Worm (Caenorhabditis elegans) whole organism, L2 larva: ENCODE results near the gene dcr-1.

Experiments used
- C34F6.9 ChIP-seq: fragments of 150-350 bp; optimal IDR thresholded peaks from 2 replicates; lab custom pipeline; 2014; ENCODE audit warnings: missing biosample characterization, missing genetic modification characterization
- F13H6.1 ChIP-seq: sonication (generic microtip); optimal IDR thresholded peaks from 2 replicates; lab custom pipeline; 2016; ENCODE audit warnings: missing genetic modification characterization, missing compliant biosample characterization
- Y55F3AM.14 ChIP-seq: fragments of 200-800 bp; sonication (Bioruptor generic); optimal IDR thresholded peaks from 2 replicates; lab custom pipeline; 2018; ENCODE audit warnings: mild to moderate bottlenecking, missing genetic modification characterization, missing compliant biosample characterization
- ZK546.5 ChIP-seq: sonication (generic microtip); optimal IDR thresholded peaks from 2 replicates; lab custom pipeline; 2017; ENCODE audit warnings: missing biosample characterization, missing genetic modification characterization
- alr-1 ChIP-seq: fragments of 150-350 bp; optimal IDR thresholded peaks from 2 replicates; lab custom pipeline; 2014; ENCODE audit warnings: missing biosample characterization, missing genetic modification characterization
- aly-2 ChIP-seq: fragments of 150-350 bp; optimal IDR thresholded peaks from 2 replicates; lab custom pipeline; 2014; ENCODE audit warnings: missing biosample characterization, missing genetic modification characterization
- ama-1 ChIP-seq: fragments of 150-350 bp; optimal IDR thresholded peaks from 2 replicates; lab custom pipeline; 2018; ENCODE audit warnings: inconsistent platforms
- blmp-1 ChIP-seq: sonication (generic microtip); optimal IDR thresholded peaks from 2 replicates; lab custom pipeline; 2017; ENCODE audit warnings: missing genetic modification characterization, mild to moderate bottlenecking, missing compliant biosample characterization, antibody characterized with exemption, moderate library complexity; ENCODE audit not compliant: insufficient read depth
- ceh-16 ChIP-seq: fragments of 150-350 bp; optimal IDR thresholded peaks from 2 replicates; lab custom pipeline; 2014; ENCODE audit warnings: missing biosample characterization, missing genetic modification characterization
- ceh-82 ChIP-seq: fragments of 150-350 bp; optimal IDR thresholded peaks from 2 replicates; lab custom pipeline; 2014; ENCODE audit warnings: missing biosample characterization, missing genetic modification characterization
- crh-2 ChIP-seq: sonication (generic microtip); optimal IDR thresholded peaks from 2 replicates; lab custom pipeline; 2017; ENCODE audit warnings: missing biosample characterization, missing genetic modification characterization
- dmd-4 ChIP-seq: sonication (generic microtip); optimal IDR thresholded peaks from 2 replicates; lab custom pipeline; 2017; ENCODE audit warnings: missing biosample characterization, missing genetic modification characterization
- egl-27 ChIP-seq: sonication (generic microtip); optimal IDR thresholded peaks from 3 replicates; lab custom pipeline; 2017; ENCODE audit warnings: missing biosample characterization, missing genetic modification reagents, missing genetic modification characterization
- elt-1 ChIP-seq: fragments of 150-350 bp; optimal IDR thresholded peaks from 2 replicates; lab custom pipeline; 2014; ENCODE audit warnings: missing biosample characterization, missing genetic modification characterization
- elt-3 ChIP-seq: sonication (generic microtip); optimal IDR thresholded peaks from 2 replicates; lab custom pipeline; 2017; ENCODE audit warnings: missing biosample characterization, missing genetic modification characterization
- fos-1 ChIP-seq: fragments of 150-350 bp; optimal IDR thresholded peaks from 2 replicates; lab custom pipeline; 2014; ENCODE audit warnings: missing biosample characterization, missing genetic modification characterization
- gmeb-1 ChIP-seq: fragments of 150-350 bp; optimal IDR thresholded peaks from 2 replicates; lab custom pipeline; 2014; ENCODE audit warnings: missing biosample characterization, missing genetic modification characterization
- lin-11 ChIP-seq: fragments of 150-350 bp; sonication (generic microtip); optimal IDR thresholded peaks from 2 replicates; lab custom pipeline; 2014; ENCODE audit warnings: missing biosample characterization, missing genetic modification characterization, inconsistent platforms, mixed read lengths
- lin-13 ChIP-seq: fragments of 150-350 bp; optimal IDR thresholded peaks from 2 replicates; lab custom pipeline; 2014; ENCODE audit warnings: missing biosample characterization, missing genetic modification reagents, missing genetic modification characterization
- lin-39 ChIP-seq: fragments of 150-350 bp; optimal IDR thresholded peaks from 2 replicates; lab custom pipeline; 2014; ENCODE audit warnings: missing biosample characterization, missing genetic modification reagents, missing genetic modification characterization
- lsy-2 ChIP-seq, 2 experiments: fragments of 150-350 bp in 1 of 2; sonication (generic microtip) in 1 of 2; optimal IDR thresholded peaks; 2 replicates each; lab custom pipeline; 2014 to 2017; ENCODE audit warnings: missing biosample characterization in 2 of 2, missing genetic modification characterization in 2 of 2
- mab-5 ChIP-seq: fragments of 150-350 bp; optimal IDR thresholded peaks from 2 replicates; lab custom pipeline; 2014; ENCODE audit warnings: missing biosample characterization, missing genetic modification characterization
- mbf-1 ChIP-seq: sonication (generic microtip); optimal IDR thresholded peaks from 2 replicates; lab custom pipeline; 2017; ENCODE audit warnings: missing biosample characterization, missing genetic modification characterization
- mdl-1 ChIP-seq, 2 experiments: fragments of 150-350 bp in 1 of 2; sonication (generic microtip) in 1 of 2; optimal IDR thresholded peaks; 2 replicates each; lab custom pipeline; 2017; ENCODE audit warnings: missing biosample characterization in 2 of 2, missing genetic modification characterization in 2 of 2
- nhr-11 ChIP-seq: fragments of 150-350 bp; optimal IDR thresholded peaks from 2 replicates; lab custom pipeline; 2014; ENCODE audit warnings: missing biosample characterization, missing genetic modification characterization
- nhr-12 ChIP-seq: fragments of 150-350 bp; optimal IDR thresholded peaks from 2 replicates; lab custom pipeline; 2014; ENCODE audit warnings: missing biosample characterization, missing genetic modification characterization
- nhr-129 ChIP-seq: fragments of 150-350 bp; optimal IDR thresholded peaks from 2 replicates; lab custom pipeline; 2014; ENCODE audit warnings: missing biosample characterization, missing genetic modification characterization
- nhr-21 ChIP-seq: fragments of 150-350 bp; optimal IDR thresholded peaks from 2 replicates; lab custom pipeline; 2014; ENCODE audit warnings: missing biosample characterization, missing genetic modification characterization
- nhr-23 ChIP-seq: fragments of 150-350 bp; optimal IDR thresholded peaks from 2 replicates; lab custom pipeline; 2014; ENCODE audit warnings: missing biosample characterization, missing genetic modification reagents, missing genetic modification characterization
- nhr-237 ChIP-seq: fragments of 150-350 bp; optimal IDR thresholded peaks from 2 replicates; lab custom pipeline; 2014; ENCODE audit warnings: missing biosample characterization, missing genetic modification characterization
- nhr-25 ChIP-seq: fragments of 150-350 bp; sonication (generic microtip); optimal IDR thresholded peaks from 3 replicates; lab custom pipeline; 2014; ENCODE audit warnings: missing biosample characterization, missing genetic modification characterization
- nhr-6 ChIP-seq: fragments of 150-350 bp; optimal IDR thresholded peaks from 2 replicates; lab custom pipeline; 2014; ENCODE audit warnings: missing biosample characterization, missing genetic modification characterization
- nhr-77 ChIP-seq: fragments of 150-350 bp; optimal IDR thresholded peaks from 2 replicates; lab custom pipeline; 2014; ENCODE audit warnings: missing biosample characterization, missing genetic modification characterization
- peb-1 ChIP-seq: fragments of 150-350 bp; optimal IDR thresholded peaks from 2 replicates; lab custom pipeline; 2014; ENCODE audit warnings: missing biosample characterization, missing genetic modification characterization
- sem-4 ChIP-seq: fragments of 150-350 bp; optimal IDR thresholded peaks from 2 replicates; lab custom pipeline; 2014; ENCODE audit warnings: missing biosample characterization, missing genetic modification reagents, missing genetic modification characterization
- skn-1 ChIP-seq: sonication (generic microtip); optimal IDR thresholded peaks from 2 replicates; lab custom pipeline; 2017; ENCODE audit warnings: missing biosample characterization, missing genetic modification characterization
- sma-3 ChIP-seq: sonication (generic microtip); optimal IDR thresholded peaks from 2 replicates; lab custom pipeline; 2016; ENCODE audit warnings: missing genetic modification reagents, missing genetic modification characterization, missing compliant biosample characterization
- sma-9 ChIP-seq, 2 experiments: fragments of 150-350 bp in 1 of 2; sonication (generic microtip) in 1 of 2; optimal IDR thresholded peaks; 2 replicates each; lab custom pipeline; 2014 to 2016; ENCODE audit warnings: missing genetic modification characterization in 2 of 2, mild to moderate bottlenecking in 1 of 2, missing biosample characterization in 1 of 2, missing compliant biosample characterization in 1 of 2, missing genetic modification reagents in 1 of 2, moderate library complexity in 1 of 2
- snpc-4 ChIP-seq: fragments of 150-350 bp; optimal IDR thresholded peaks from 2 replicates; lab custom pipeline; 2014; ENCODE audit warnings: missing biosample characterization, missing genetic modification characterization
- unc-39 ChIP-seq: fragments of 150-350 bp; optimal IDR thresholded peaks from 2 replicates; lab custom pipeline; 2014; ENCODE audit warnings: missing biosample characterization, missing genetic modification characterization
- unc-55 ChIP-seq: fragments of 150-350 bp; sonication (generic microtip); optimal IDR thresholded peaks from 3 replicates; lab custom pipeline; 2014; ENCODE audit warnings: missing biosample characterization, missing genetic modification reagents, missing genetic modification characterization
- unc-62 ChIP-seq: fragments of 150-350 bp; optimal IDR thresholded peaks from 2 replicates; lab custom pipeline; 2014; ENCODE audit warnings: missing biosample characterization, missing genetic modification reagents, missing genetic modification characterization
- zag-1 ChIP-seq: fragments of 150-350 bp; optimal IDR thresholded peaks from 2 replicates; lab custom pipeline; 2014; ENCODE audit warnings: missing biosample characterization, missing genetic modification characterization
- ztf-1 ChIP-seq: fragments of 200-800 bp; sonication (Bioruptor generic); conservative IDR thresholded peaks from 2 replicates; pipeline ENCODE4 v1.3.6; 2022; ENCODE audit warnings: missing genetic modification characterization, missing compliant biosample characterization
- ztf-11 ChIP-seq: sonication (generic microtip); optimal IDR thresholded peaks from 2 replicates; lab custom pipeline; 2017; ENCODE audit warnings: missing biosample characterization, missing genetic modification characterization
- ztf-4 ChIP-seq: fragments of 150-350 bp; optimal IDR thresholded peaks from 2 replicates; lab custom pipeline; 2014; ENCODE audit warnings: missing biosample characterization, missing genetic modification characterization

The dcr-1 gene

ce11 chrIII:8109459-8110057 lies 29.5 kb upstream of the dcr-1 start (continued):
- no peak for TF ChIP-seq mab-5
- no peak for TF ChIP-seq ZK546.5 (tag; lab: Kevin White, UChicago)
- no peak for TF ChIP-seq unc-39 (tag; lab: Kevin White, UChicago)
- no peak for TF ChIP-seq alr-1 (tag; lab: Kevin White, UChicago)
- TF ChIP-seq elt-1 (tag; lab: Kevin White, UChicago): no peak
- TF ChIP-seq nhr-12: no peak
- TF ChIP-seq peb-1: no peak
- peak; percentile 67 for TF ChIP-seq sma-3 (GFP tag; lab: Kevin White, UChicago)

DNA sequence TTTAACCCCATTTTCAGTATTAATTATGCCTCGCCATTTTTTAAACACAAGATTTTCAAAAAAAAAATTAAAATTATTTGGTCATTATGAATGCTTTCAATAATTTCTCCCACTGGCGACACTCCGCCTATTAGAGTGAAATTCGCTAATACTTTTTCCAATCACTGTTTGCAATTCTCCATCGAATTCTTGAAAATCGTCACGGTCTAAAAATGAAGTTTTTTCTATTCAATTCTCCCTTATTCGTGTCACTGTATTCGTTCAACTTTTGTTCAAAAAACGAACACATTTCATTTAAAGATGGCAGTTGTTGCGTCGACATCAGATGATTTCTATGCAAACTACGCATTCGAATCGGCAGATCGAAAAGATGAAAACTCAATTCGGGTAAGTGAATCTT lies 28.4 kb upstream of the dcr-1 start, which contains the start of gene C14B9.3:
Gene C14B9.3 (plus strand): TSS at position 301 of the 400 bp plus-strand sequence.
- TF ChIP-seq nhr-25 (tag; lab: Kevin White, UChicago) (no peak), ZK546.5 (tag; lab: Kevin White, UChicago) (no peak), elt-1 (tag; lab: Kevin White, UChicago) (no peak), ama-1 (no peak), unc-55 (no peak), mab-5 (no peak), zag-1 (no peak), sma-3 (GFP tag; lab: Kevin White, UChicago) (no peak), alr-1 (tag; lab: Kevin White, UChicago) (no peak), aly-2 (tag; lab: Kevin White, UChicago) (no peak), sem-4 (tag; lab: Kevin White, UChicago) (no peak), nhr-12 (no peak), lsy-2 (tag; optimal IDR thresholded peaks at IDR 0.05; lab: Kevin White, UChicago) (no peak), Y55F3AM.14 (GFP tag; lab: Kevin White, UChicago) (no peak), lin-39 (tag; lab: Kevin White, UChicago) (no peak)

DNA sequence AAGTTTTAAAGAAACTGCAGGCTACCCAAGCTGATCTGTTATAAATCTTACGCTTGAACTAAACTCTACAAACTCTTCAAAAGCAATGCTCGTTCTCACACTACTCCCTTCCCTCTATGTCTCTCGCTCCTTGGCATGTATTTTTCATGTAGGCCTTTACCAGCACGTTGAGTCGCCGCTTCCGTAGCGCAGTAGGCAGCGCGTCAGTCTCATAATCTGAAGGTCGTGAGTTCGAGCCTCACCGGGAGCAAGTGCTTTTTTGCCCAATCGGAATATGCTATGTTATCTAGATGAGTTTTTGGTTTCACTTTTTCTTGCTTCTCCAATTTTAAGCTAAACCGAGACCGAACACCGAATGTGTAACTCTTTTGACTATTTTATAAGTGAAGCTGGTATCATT lies 26.4 kb upstream of the dcr-1 start:
- TF ChIP-seq nhr-23 (tag; lab: Kevin White, UChicago): no peak
- no peak for TF ChIP-seq nhr-237 (tag; lab: Kevin White, UChicago)
- TF ChIP-seq nhr-25 (tag; lab: Kevin White, UChicago): no peak
- TF ChIP-seq crh-2 (tag; lab: Kevin White, UChicago): no peak
- TF ChIP-seq nhr-6 (tag; lab: Kevin White, UChicago): no peak
- TF ChIP-seq ceh-16 (tag; lab: Kevin White, UChicago): no peak
- no peak for TF ChIP-seq unc-39 (tag; lab: Kevin White, UChicago)
- no peak for TF ChIP-seq ceh-82 (tag; lab: Kevin White, UChicago)
- no peak for TF ChIP-seq lin-11 (tag; lab: Kevin White, UChicago)
- TF ChIP-seq blmp-1 (tag; lab: Kevin White, UChicago): no peak
- TF ChIP-seq F13H6.1 (tag; lab: Kevin White, UChicago): peak; percentile 28
- peak; percentile 36 to 57 for TF ChIP-seq lsy-2 (tag; optimal IDR thresholded peaks at IDR 0.05; lab: Kevin White, UChicago)
- TF ChIP-seq ztf-1: no peak
- TF ChIP-seq ZK546.5 (tag; lab: Kevin White, UChicago): no peak
- TF ChIP-seq snpc-4: no peak
- no peak for TF ChIP-seq egl-27
- peak; percentile 49 for TF ChIP-seq C34F6.9
- peak; percentile 57 for TF ChIP-seq sma-9 (GFP tag; optimal IDR thresholded peaks at IDR 0.05; lab: Kevin White, UChicago)
- TF ChIP-seq sma-9 (tag; optimal IDR thresholded peaks at IDR 0.05; lab: Kevin White, UChicago): no peak
- TF ChIP-seq lin-13 (GFP tag; lab: Kevin White, UChicago): no peak
- TF ChIP-seq aly-2 (tag; lab: Kevin White, UChicago): no peak
- peak; percentile 75 for TF ChIP-seq nhr-129 (tag; lab: Kevin White, UChicago)
- TF ChIP-seq zag-1: peak; percentile 20
- TF ChIP-seq alr-1 (tag; lab: Kevin White, UChicago): no peak
- peak; percentile 10 for TF ChIP-seq fos-1 (tag; lab: Kevin White, UChicago)
- TF ChIP-seq nhr-21 (tag; lab: Kevin White, UChicago): no peak
- TF ChIP-seq mbf-1 (tag; lab: Kevin White, UChicago): no peak
- no peak for TF ChIP-seq ztf-11 (tag; lab: Kevin White, UChicago)
- no peak for TF ChIP-seq mdl-1 (tag; optimal IDR thresholded peaks at IDR 0.05; lab: Kevin White, UChicago)
- no peak for TF ChIP-seq nhr-11 (tag; lab: Kevin White, UChicago)
- no peak for TF ChIP-seq mab-5
- peak; percentile 40 for TF ChIP-seq sma-3 (GFP tag; lab: Kevin White, UChicago)
- TF ChIP-seq peb-1: no peak
- TF ChIP-seq gmeb-1: peak; percentile 31
- TF ChIP-seq unc-55: peak; percentile 84
- TF ChIP-seq nhr-12: no peak
- TF ChIP-seq skn-1 (tag; lab: Kevin White, UChicago): no peak
- TF ChIP-seq nhr-77: no peak
- TF ChIP-seq dmd-4 (tag; lab: Kevin White, UChicago): no peak
- no peak for TF ChIP-seq sem-4 (tag; lab: Kevin White, UChicago)
- peak; percentile 32 for TF ChIP-seq Y55F3AM.14 (GFP tag; lab: Kevin White, UChicago)
- no peak for TF ChIP-seq unc-62 (GFP tag; lab: Kevin White, UChicago)
- no peak for TF ChIP-seq ztf-4 (tag; lab: Kevin White, UChicago)
- no peak for TF ChIP-seq ama-1
- TF ChIP-seq lin-39 (tag; lab: Kevin White, UChicago): no peak
- TF ChIP-seq elt-3: no peak
- no peak for TF ChIP-seq elt-1 (tag; lab: Kevin White, UChicago)
